Worm (Caenorhabditis elegans) whole organism, midembryonic: Measurements from ENCODE around the gene lin-5.

Source experiments
- T22C8.4 ChIP-seq: fragments of 200-800 bp; sonication (Bioruptor generic); IDR thresholded peaks from 2 replicates; pipeline ENCODE4 v1.3.6; 2022; ENCODE audit warnings: missing genetic modification characterization, missing compliant biosample characterization
- cog-1 ChIP-seq: sonication (generic microtip); optimal IDR thresholded peaks from 2 replicates; lab custom pipeline; 2016; ENCODE audit warnings: missing genetic modification characterization, missing compliant biosample characterization
- flt-1 ChIP-seq: fragments of 200-800 bp; sonication (Bioruptor generic); IDR thresholded peaks from 2 replicates; pipeline ENCODE4 v1.3.6; 2022; ENCODE audit warnings: missing genetic modification characterization, missing compliant biosample characterization
- klf-2 ChIP-seq: fragments of 200-800 bp; sonication (Bioruptor generic); conservative IDR thresholded peaks from 2 replicates; pipeline ENCODE4 v1.3.6; 2022; ENCODE audit warnings: missing genetic modification reagents, missing genetic modification characterization, missing compliant biosample characterization
- med-1 ChIP-seq: sonication (generic microtip); optimal IDR thresholded peaks from 2 replicates; lab custom pipeline; 2017; ENCODE audit warnings: missing genetic modification characterization, mild to moderate bottlenecking, missing compliant biosample characterization, antibody characterized with exemption, missing genetic modification reagents; ENCODE audit not compliant: insufficient read depth
- ref-1 ChIP-seq: fragments of 200-800 bp; sonication (Bioruptor generic); conservative IDR thresholded peaks from 2 replicates; pipeline ENCODE4 v1.3.6; 2022; ENCODE audit warnings: missing genetic modification reagents, missing genetic modification characterization, missing compliant biosample characterization
- tab-1 ChIP-seq: fragments of 200-800 bp; sonication (Bioruptor generic); IDR thresholded peaks from 2 replicates; pipeline ENCODE4 v1.3.6; 2022; ENCODE audit warnings: missing genetic modification characterization, missing compliant biosample characterization
- ztf-23 ChIP-seq: fragments of 200-800 bp; sonication (Bioruptor generic); IDR thresholded peaks from 2 replicates; pipeline ENCODE4 v1.3.6; 2022; ENCODE audit warnings: missing genetic modification reagents, missing genetic modification characterization, missing compliant biosample characterization
- ztf-29 ChIP-seq: fragments of 200-800 bp; sonication (Bioruptor generic); IDR thresholded peaks from 2 replicates; pipeline ENCODE4 v1.3.6; 2022; ENCODE audit warnings: missing genetic modification reagents, missing genetic modification characterization, missing compliant biosample characterization

DNA sequence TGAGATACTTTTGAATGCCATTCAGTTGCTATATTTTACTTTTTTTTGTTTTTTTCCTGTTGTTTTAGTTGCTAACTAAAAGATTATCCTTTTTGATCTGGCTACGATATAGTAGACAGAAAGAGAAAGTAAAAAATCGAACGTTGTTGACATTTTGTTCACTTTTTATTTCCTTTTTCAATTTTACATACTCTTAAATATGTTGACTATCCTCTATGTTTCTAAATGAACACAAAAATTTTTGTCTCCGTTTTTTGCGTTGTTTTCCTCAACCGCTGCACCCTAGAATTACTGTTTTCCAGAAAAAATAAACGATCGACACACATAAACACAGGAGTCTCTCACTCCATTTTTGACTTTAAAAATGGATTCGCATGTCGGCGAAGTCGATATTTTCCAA is 18.3 kb upstream of the lin-5 start, which contains the start of gene klp-3:
- TF ChIP-seq flt-1 (GFP tag; lab: Robert Waterston, UW), result no peak
- TF ChIP-seq med-1, result no peak
- no peak for TF ChIP-seq ztf-23
- no peak for TF ChIP-seq cog-1 (tag; lab: Kevin White, UChicago)
- no peak for TF ChIP-seq ztf-29 (GFP tag; lab: Robert Waterston, UW)
- no peak for TF ChIP-seq tab-1 (GFP tag; lab: Robert Waterston, UW)
- TF ChIP-seq T22C8.4 (GFP tag; lab: Robert Waterston, UW), result no peak
- TF ChIP-seq ref-1 (GFP tag; lab: Robert Waterston, UW), result no peak
- TF ChIP-seq klf-2 (GFP tag; lab: Robert Waterston, UW), result no peak
